Fruit fly (Drosophila melanogaster): ENCODE results near the gene Nup37.

The Nup37 gene

DNA sequence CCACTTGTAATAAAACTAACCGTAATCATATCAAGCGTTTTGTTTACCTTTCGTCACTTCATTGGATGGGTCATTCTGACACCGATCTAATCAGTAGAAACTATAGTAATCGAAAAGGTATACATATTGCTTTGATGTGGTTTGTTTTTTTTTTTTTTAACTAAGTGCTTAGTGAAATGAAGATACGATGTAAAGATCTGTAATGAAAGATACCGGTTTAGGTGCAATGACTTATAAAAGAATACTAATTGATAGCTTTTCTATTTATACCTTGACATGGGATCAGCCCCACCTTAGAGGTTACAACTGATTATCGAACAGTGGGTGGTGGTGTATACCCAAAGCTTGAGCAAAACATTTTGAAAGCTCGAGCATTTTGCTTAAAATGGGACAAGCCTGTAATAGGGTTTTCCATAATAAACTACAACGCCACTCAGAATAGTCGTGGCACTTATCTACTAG, 35.8 kb downstream of the Nup37 start, which contains the start of gene CG31300:
Gene CG31300 (plus strand): TSS at position 412 of the 462 bp plus-strand sequence.
- TF ChIP-seq jim (GFP tag; optimal IDR thresholded peaks at IDR 0.05) (no peak), ey (GFP tag; optimal IDR thresholded peaks at IDR 0.05) (no peak), br (GFP tag; optimal IDR thresholded peaks at IDR 0.05) (no peak), sv (GFP tag; optimal IDR thresholded peaks at IDR 0.05) (no peak), CrebA (GFP tag; optimal IDR thresholded peaks at IDR 0.05; ENCODE audit: borderline replicate concordance) (no peak), pan (optimal IDR thresholded peaks at IDR 0.05) (no peak), Mio (GFP tag; optimal IDR thresholded peaks at IDR 0.05) (no peak), N (GFP tag; optimal IDR thresholded peaks at IDR 0.05) (no peak), fru (GFP tag; optimal IDR thresholded peaks at IDR 0.05) (no peak), Vsx2 (GFP tag; optimal IDR thresholded peaks at IDR 0.05; ENCODE audit: partially characterized antibody) (no peak), Hnf4 (GFP tag; optimal IDR thresholded peaks at IDR 0.05) (no peak), brk (GFP tag; optimal IDR thresholded peaks at IDR 0.05) (no peak), Jra (GFP tag; optimal IDR thresholded peaks at IDR 0.05) (no peak), psq (GFP tag; optimal IDR thresholded peaks at IDR 0.05) (no peak), usp (GFP tag; optimal IDR thresholded peaks at IDR 0.05) (no peak)

DNA sequence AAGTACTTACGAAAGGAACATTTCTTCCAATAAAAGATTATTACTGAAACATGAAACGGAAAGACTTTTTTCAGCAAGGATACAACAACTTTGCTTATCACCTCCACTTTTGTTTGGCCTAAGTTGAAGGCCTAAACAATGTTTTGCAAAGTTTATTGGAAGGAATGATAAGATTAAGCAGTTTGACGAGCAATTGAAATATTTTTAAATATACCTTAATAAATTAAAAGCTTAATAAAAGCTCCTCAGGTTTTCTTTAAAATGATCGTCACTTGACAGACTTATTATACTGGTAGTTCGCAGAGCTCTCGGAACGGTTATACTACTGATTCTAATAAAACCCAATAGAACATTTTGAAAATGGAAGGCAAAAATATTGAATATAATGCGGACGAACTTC, 37.7 kb downstream of the Nup37 start, which contains the start of gene CG31104:
Gene CG31104 (plus strand): TSS at position 301 of the 400 bp plus-strand sequence.
- no peak for TF ChIP-seq CrebA (GFP tag; optimal IDR thresholded peaks at IDR 0.05; ENCODE audit: borderline replicate concordance)
- TF ChIP-seq brk (GFP tag; optimal IDR thresholded peaks at IDR 0.05): no peak
- no peak for TF ChIP-seq tai (GFP tag; optimal IDR thresholded peaks at IDR 0.05)
- no peak for TF ChIP-seq CG32264 (GFP tag; optimal IDR thresholded peaks at IDR 0.05)
- TF ChIP-seq fru (GFP tag; optimal IDR thresholded peaks at IDR 0.05): no peak
- TF ChIP-seq rgr (GFP tag; optimal IDR thresholded peaks at IDR 0.05): no peak
- no peak for TF ChIP-seq Hr78 (GFP tag; optimal IDR thresholded peaks at IDR 0.05)
- no peak for TF ChIP-seq Sp1 (GFP tag; optimal IDR thresholded peaks at IDR 0.05)

DNA sequence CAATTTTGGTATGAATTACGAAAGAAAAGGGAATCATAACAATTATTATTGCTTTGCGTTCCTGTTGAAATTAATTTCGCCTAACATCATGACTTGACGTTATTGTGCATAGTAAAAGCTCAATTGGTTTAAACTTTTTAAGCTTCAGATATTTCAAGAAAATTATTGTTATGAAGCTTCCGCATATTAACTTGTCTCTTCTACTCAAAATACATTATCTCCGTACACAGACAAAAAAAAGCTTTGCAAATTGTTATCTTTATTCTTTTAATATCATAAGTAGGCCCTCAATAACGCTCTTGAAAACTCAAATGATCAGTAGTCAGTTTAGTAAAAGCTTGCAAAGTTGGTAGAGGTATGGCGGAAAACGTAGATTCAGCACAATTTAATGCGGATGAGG, 39.7 kb downstream of the Nup37 start, which contains the start of gene CG13658:
Gene CG13658 (plus strand): TSS at position 347 of the 400 bp plus-strand sequence.
- TF ChIP-seq dl (GFP tag; optimal IDR thresholded peaks at IDR 0.05; ENCODE audit: insufficient read depth in 1 of 2, partially characterized antibody in 2 of 2) (no peak), Hr83 (GFP tag; optimal IDR thresholded peaks at IDR 0.05; ENCODE audit: poor library complexity, severe bottlenecking) (no peak), sage (GFP tag; optimal IDR thresholded peaks at IDR 0.05) (no peak), ey (GFP tag; optimal IDR thresholded peaks at IDR 0.05) (no peak), Hnf4 (GFP tag; optimal IDR thresholded peaks at IDR 0.05) (no peak), CrebA (GFP tag; optimal IDR thresholded peaks at IDR 0.05; ENCODE audit: borderline replicate concordance) (no peak), sv (GFP tag; optimal IDR thresholded peaks at IDR 0.05) (no peak), Hr78 (GFP tag; optimal IDR thresholded peaks at IDR 0.05) (no peak), Sp1 (GFP tag; optimal IDR thresholded peaks at IDR 0.05) (no peak), Dif (GFP tag; optimal IDR thresholded peaks at IDR 0.05; ENCODE audit: partially characterized antibody) (no peak), CG32264 (GFP tag; optimal IDR thresholded peaks at IDR 0.05) (no peak), lola (GFP tag; optimal IDR thresholded peaks at IDR 0.05) (no peak), h (GFP tag; optimal IDR thresholded peaks at IDR 0.05) (no peak), woc (GFP tag; optimal IDR thresholded peaks at IDR 0.05) (no peak), GATAd (GFP tag; optimal IDR thresholded peaks at IDR 0.05) (no peak), Dfd (GFP tag; optimal IDR thresholded peaks at IDR 0.05) (no peak), brk (GFP tag; optimal IDR thresholded peaks at IDR 0.05) (no peak), usp (GFP tag; optimal IDR thresholded peaks at IDR 0.05) (no peak), psq (GFP tag; optimal IDR thresholded peaks at IDR 0.05) (no peak)

DNA sequence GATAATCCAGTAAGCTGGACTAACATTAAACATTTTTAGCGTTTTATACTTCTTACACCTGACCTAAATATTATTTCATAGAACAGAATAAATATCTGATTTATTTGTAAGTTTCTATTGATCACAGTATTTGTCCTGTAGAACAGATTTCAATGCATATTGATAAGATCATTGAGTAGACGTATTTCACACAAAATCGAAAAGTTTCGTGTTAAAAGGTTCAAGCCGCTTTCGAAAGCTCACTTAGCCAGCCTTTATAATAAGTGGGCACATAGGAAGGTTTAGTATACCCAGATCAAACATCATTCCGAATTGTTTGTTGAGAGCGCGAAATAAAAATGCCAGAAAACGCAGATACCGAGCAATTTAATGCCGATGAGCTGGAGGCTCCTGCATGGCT, 42.1 kb downstream of the Nup37 start, which contains the start of gene CG11893:
Gene CG11893 (plus strand): TSS at position 301 of the 400 bp plus-strand sequence.
- no peak for TF ChIP-seq dl (GFP tag; optimal IDR thresholded peaks at IDR 0.05; ENCODE audit: insufficient read depth in 1 of 2, partially characterized antibody in 2 of 2)
- no peak for TF ChIP-seq fru (GFP tag; optimal IDR thresholded peaks at IDR 0.05)
- TF ChIP-seq Dif (GFP tag; optimal IDR thresholded peaks at IDR 0.05; ENCODE audit: partially characterized antibody): no peak
- no peak for TF ChIP-seq N (GFP tag; optimal IDR thresholded peaks at IDR 0.05)
- TF ChIP-seq Vsx2 (GFP tag; optimal IDR thresholded peaks at IDR 0.05; ENCODE audit: partially characterized antibody): no peak
- TF ChIP-seq sage (GFP tag; optimal IDR thresholded peaks at IDR 0.05): no peak
- no peak for TF ChIP-seq dmrt93B (GFP tag; optimal IDR thresholded peaks at IDR 0.05)
- no peak for TF ChIP-seq CrebA (GFP tag; optimal IDR thresholded peaks at IDR 0.05; ENCODE audit: borderline replicate concordance)
- TF ChIP-seq woc (GFP tag; optimal IDR thresholded peaks at IDR 0.05): no peak
- no peak for TF ChIP-seq lola (GFP tag; optimal IDR thresholded peaks at IDR 0.05)
- no peak for TF ChIP-seq CG9705 (GFP tag; optimal IDR thresholded peaks at IDR 0.05)
- TF ChIP-seq Myc (optimal IDR thresholded peaks at IDR 0.05): no peak
- TF ChIP-seq GATAd (GFP tag; optimal IDR thresholded peaks at IDR 0.05): no peak
- no peak for TF ChIP-seq OdsH (GFP tag; optimal IDR thresholded peaks at IDR 0.05)
